Worm (Caenorhabditis elegans) whole organism, L4/young adult: Measurements from ENCODE around the gene sto-2.

Experiments used
- dao-5 ChIP-seq: sonication (generic microtip); optimal IDR thresholded peaks from 2 replicates; lab custom pipeline; 2016; ENCODE audit warnings: missing genotype, missing genetic modification characterization, moderate library complexity, missing compliant biosample characterization
- him-1 ChIP-seq: sonication (generic microtip); optimal IDR thresholded peaks from 2 replicates; lab custom pipeline; 2016; ENCODE audit warnings: missing genotype, missing genetic modification reagents, missing genetic modification characterization, missing compliant biosample characterization

DNA sequence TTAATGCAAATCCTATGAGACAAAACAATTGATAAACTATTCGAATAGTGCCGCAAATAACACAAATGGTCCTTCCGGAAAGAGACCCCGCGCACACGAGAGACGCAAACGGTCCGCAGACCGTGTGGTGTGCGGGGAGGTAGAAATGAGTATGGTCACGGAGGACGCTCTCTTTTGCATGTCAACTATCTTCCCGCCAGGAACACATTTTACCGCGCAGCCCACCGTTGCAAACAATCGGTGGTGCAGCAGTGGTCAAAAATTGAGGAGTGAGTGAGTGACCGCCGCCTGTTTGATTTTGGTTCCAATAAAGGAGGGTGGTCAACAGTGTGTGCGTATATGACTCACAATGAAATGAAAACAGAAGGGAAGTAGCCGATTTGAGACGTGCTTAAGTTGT, 37.5 kb upstream of the sto-2 start:
- TF ChIP-seq him-1 (tag; lab: Kevin White, UChicago) (no peak), dao-5 (tag; lab: Kevin White, UChicago) (no peak)
